Worm (Caenorhabditis elegans) whole organism, L4 larva: ENCODE data around the gene riok-3.

Source experiments
- F10B5.3 ChIP-seq: sonication (generic microtip); optimal IDR thresholded peaks from 2 replicates; lab custom pipeline; 2016; ENCODE audit warnings: mild to moderate bottlenecking, missing genetic modification characterization, missing compliant biosample characterization
- F37D6.2 ChIP-seq: sonication (generic microtip); optimal IDR thresholded peaks from 2 replicates; lab custom pipeline; 2016; ENCODE audit warnings: mild to moderate bottlenecking, missing genetic modification characterization, missing compliant biosample characterization
- F44E2.7 ChIP-seq: fragments of 200-800 bp; sonication (Bioruptor generic); IDR thresholded peaks from 2 replicates; pipeline ENCODE4 v2.1.2; 2022; ENCODE audit warnings: missing genetic modification characterization, missing compliant biosample characterization
- R02D3.7 ChIP-seq: fragments of 150-350 bp; sonication (generic microtip); optimal IDR thresholded peaks from 3 replicates; lab custom pipeline; 2014; ENCODE audit warnings: missing biosample characterization, missing genetic modification characterization
- T26A8.4 ChIP-seq: fragments of 200-800 bp; sonication (Bioruptor generic); IDR thresholded peaks from 2 replicates; pipeline ENCODE4 v1.3.6; 2022; ENCODE audit warnings: missing genetic modification characterization, missing compliant biosample characterization
- Y75B8A.6 ChIP-seq: fragments of 200-800 bp; sonication (Bioruptor generic); IDR thresholded peaks from 2 replicates; pipeline ENCODE4 v1.3.6; 2022; ENCODE audit warnings: missing genetic modification reagents, missing genetic modification characterization, missing compliant biosample characterization
- ZK337.2 ChIP-seq: fragments of 200-800 bp; sonication (Bioruptor generic); IDR thresholded peaks from 2 replicates; pipeline ENCODE4 v1.3.6; 2022; ENCODE audit warnings: missing genetic modification reagents, missing genetic modification characterization, missing compliant biosample characterization
- ama-1 ChIP-seq: fragments of 150-350 bp; optimal IDR thresholded peaks from 2 replicates; lab custom pipeline; 2014; ENCODE audit warnings: inconsistent platforms, mixed read lengths
- arid-1 ChIP-seq: fragments of 200-800 bp; sonication (Bioruptor generic); conservative IDR thresholded peaks from 2 replicates; pipeline ENCODE4 v1.3.6; 2022; ENCODE audit warnings: missing genetic modification reagents, missing genetic modification characterization, missing compliant biosample characterization
- ceh-20 ChIP-seq: fragments of 200-800 bp; sonication (Bioruptor generic); IDR thresholded peaks from 2 replicates; pipeline ENCODE4 v1.3.6; 2022; ENCODE audit warnings: missing genetic modification reagents, missing genetic modification characterization, missing compliant biosample characterization
- ceh-28 ChIP-seq: fragments of 150-350 bp; optimal IDR thresholded peaks from 2 replicates; lab custom pipeline; 2014; ENCODE audit warnings: missing biosample characterization, missing genetic modification reagents, missing genetic modification characterization
- ceh-44 ChIP-seq: fragments of 200-800 bp; sonication (Bioruptor generic); IDR thresholded peaks from 2 replicates; pipeline ENCODE4 v1.3.6; 2022; ENCODE audit warnings: missing genetic modification reagents, missing genetic modification characterization, missing compliant biosample characterization
- ceh-82 ChIP-seq: sonication (generic microtip); optimal IDR thresholded peaks from 2 replicates; lab custom pipeline; 2017; ENCODE audit warnings: missing biosample characterization, missing genetic modification characterization
- cey-2 ChIP-seq: sonication (generic microtip); optimal IDR thresholded peaks from 3 replicates; lab custom pipeline; 2017; ENCODE audit warnings: missing genetic modification characterization, mild to moderate bottlenecking, missing compliant biosample characterization, antibody characterized with exemption, borderline replicate concordance; ENCODE audit not compliant: insufficient read depth
- ctbp-1 ChIP-seq: fragments of 200-800 bp; sonication (Bioruptor generic); IDR thresholded peaks from 2 replicates; pipeline ENCODE4 v1.3.6; 2022; ENCODE audit warnings: missing genetic modification reagents, missing genetic modification characterization, missing compliant biosample characterization
- daf-12 ChIP-seq: fragments of 150-350 bp; optimal IDR thresholded peaks from 2 replicates; lab custom pipeline; 2014; ENCODE audit warnings: missing biosample characterization, missing genetic modification reagents, missing genetic modification characterization
- daf-16 ChIP-seq, 3 experiments: sonication (generic microtip); optimal IDR thresholded peaks; 2 replicates each; lab custom pipeline; 2016 to 2017; ENCODE audit warnings: missing genetic modification characterization in 3 of 3, missing genetic modification reagents in 3 of 3, mild to moderate bottlenecking in 2 of 3, missing compliant biosample characterization in 2 of 3, missing biosample characterization in 1 of 3, moderate library complexity in 1 of 3
- dmd-8 ChIP-seq: fragments of 200-800 bp; sonication (Bioruptor generic); IDR thresholded peaks from 2 replicates; pipeline ENCODE4 v1.3.6; 2022; ENCODE audit warnings: missing genetic modification characterization, missing compliant biosample characterization
- duxl-1 ChIP-seq: sonication (generic microtip); optimal IDR thresholded peaks from 2 replicates; lab custom pipeline; 2016; ENCODE audit warnings: mild to moderate bottlenecking, missing genetic modification characterization, moderate library complexity, missing compliant biosample characterization; ENCODE audit not compliant: poor library complexity
- dve-1 ChIP-seq: sonication (generic microtip); optimal IDR thresholded peaks from 2 replicates; lab custom pipeline; 2017; ENCODE audit warnings: antibody characterized with exemption, mild to moderate bottlenecking, missing genetic modification characterization, missing compliant biosample characterization; ENCODE audit not compliant: insufficient read depth
- egl-27 ChIP-seq: sonication (generic microtip); optimal IDR thresholded peaks from 3 replicates; lab custom pipeline; 2017; ENCODE audit warnings: missing biosample characterization, missing genetic modification reagents, missing genetic modification characterization
- gei-8 ChIP-seq: fragments of 200-800 bp; sonication (Bioruptor generic); optimal IDR thresholded peaks from 2 replicates; lab custom pipeline; 2018; ENCODE audit warnings: mild to moderate bottlenecking, missing genetic modification characterization, missing compliant biosample characterization
- hlh-11 ChIP-seq: fragments of 200-800 bp; sonication (Bioruptor generic); optimal IDR thresholded peaks from 2 replicates; lab custom pipeline; 2018; ENCODE audit warnings: mild to moderate bottlenecking, missing genetic modification characterization, missing compliant biosample characterization
- hlh-30 ChIP-seq: sonication (generic microtip); optimal IDR thresholded peaks from 2 replicates; lab custom pipeline; 2017; ENCODE audit warnings: antibody characterized with exemption, mild to moderate bottlenecking, missing genetic modification characterization, missing compliant biosample characterization; ENCODE audit not compliant: insufficient read depth
- hmg-1.1 ChIP-seq: fragments of 200-800 bp; sonication (Bioruptor generic); IDR thresholded peaks from 2 replicates; pipeline ENCODE4 v1.3.6; 2022; ENCODE audit warnings: missing genetic modification reagents, missing genetic modification characterization, missing compliant biosample characterization
- lim-7 ChIP-seq: fragments of 200-800 bp; sonication (Bioruptor generic); IDR thresholded peaks from 2 replicates; pipeline ENCODE4 v1.3.6; 2022; ENCODE audit warnings: missing genetic modification characterization, missing compliant biosample characterization
- lin-13 ChIP-seq: fragments of 150-350 bp; optimal IDR thresholded peaks from 2 replicates; lab custom pipeline; 2014; ENCODE audit warnings: missing biosample characterization, missing genetic modification reagents, missing genetic modification characterization
- lin-29 ChIP-seq: fragments of 200-800 bp; sonication (Bioruptor generic); IDR thresholded peaks from 2 replicates; pipeline ENCODE4 v1.3.6; 2022; ENCODE audit warnings: missing genetic modification reagents, missing genetic modification characterization, missing compliant biosample characterization
- lin-38 ChIP-seq: fragments of 200-800 bp; sonication (Bioruptor generic); IDR thresholded peaks from 2 replicates; pipeline ENCODE4 v1.3.6; 2022; ENCODE audit warnings: missing genetic modification reagents, missing genetic modification characterization, missing compliant biosample characterization
- madf-5 ChIP-seq, 2 experiments: fragments of 200-800 bp; sonication (Bioruptor generic); IDR thresholded peaks; 2 replicates each; pipeline ENCODE4 v1.3.6; 2022; ENCODE audit warnings: missing compliant biosample characterization in 2 of 2, missing genetic modification characterization in 2 of 2
- mdt-29 ChIP-seq: fragments of 200-800 bp; sonication (Bioruptor generic); IDR thresholded peaks from 2 replicates; pipeline ENCODE4 v1.3.6; 2022; ENCODE audit warnings: missing genetic modification reagents, missing genetic modification characterization, missing compliant biosample characterization
- mep-1 ChIP-seq: fragments of 150-350 bp; sonication (generic microtip); optimal IDR thresholded peaks from 3 replicates; lab custom pipeline; 2014; ENCODE audit warnings: missing biosample characterization, missing genetic modification characterization
- mxl-2 ChIP-seq: fragments of 200-800 bp; sonication (Bioruptor generic); conservative IDR thresholded peaks from 2 replicates; pipeline ENCODE4 v1.3.6; 2022; ENCODE audit warnings: missing genetic modification reagents, missing genetic modification characterization, missing compliant biosample characterization
- nhr-10 ChIP-seq: fragments of 150-350 bp; optimal IDR thresholded peaks from 2 replicates; lab custom pipeline; 2014; ENCODE audit warnings: missing biosample characterization, missing genetic modification characterization
- nhr-11 ChIP-seq: fragments of 150-350 bp; optimal IDR thresholded peaks from 2 replicates; lab custom pipeline; 2014; ENCODE audit warnings: missing biosample characterization, missing genetic modification characterization
- nhr-25 ChIP-seq: sonication (generic microtip); optimal IDR thresholded peaks from 2 replicates; lab custom pipeline; 2017; ENCODE audit warnings: missing genetic modification characterization, mild to moderate bottlenecking, missing compliant biosample characterization, antibody characterized with exemption, moderate library complexity, borderline replicate concordance; ENCODE audit not compliant: insufficient read depth
- nhr-41 ChIP-seq: fragments of 200-800 bp; sonication (Bioruptor generic); IDR thresholded peaks from 2 replicates; pipeline ENCODE4 v1.3.6; 2022; ENCODE audit warnings: missing genetic modification reagents, missing genetic modification characterization, missing compliant biosample characterization
- nhr-48 ChIP-seq: sonication (generic microtip); optimal IDR thresholded peaks from 2 replicates; lab custom pipeline; 2016; ENCODE audit warnings: mild to moderate bottlenecking, missing genetic modification characterization, missing compliant biosample characterization
- nhr-6 ChIP-seq: fragments of 150-350 bp; optimal IDR thresholded peaks from 2 replicates; lab custom pipeline; 2014; ENCODE audit warnings: missing biosample characterization, missing genetic modification characterization
- php-3 ChIP-seq: fragments of 200-800 bp; sonication (Bioruptor generic); IDR thresholded peaks from 2 replicates; pipeline ENCODE4 v1.3.6; 2022; ENCODE audit warnings: missing genetic modification reagents, missing genetic modification characterization, missing compliant biosample characterization
- pqm-1 ChIP-seq: sonication (generic microtip); optimal IDR thresholded peaks from 2 replicates; lab custom pipeline; 2017; ENCODE audit warnings: missing biosample characterization, missing genetic modification characterization
- rbr-2 ChIP-seq: sonication (generic microtip); optimal IDR thresholded peaks from 2 replicates; lab custom pipeline; 2016; ENCODE audit warnings: missing genotype, missing genetic modification characterization, missing compliant biosample characterization
- saeg-2 ChIP-seq: fragments of 200-800 bp; sonication (Bioruptor generic); IDR thresholded peaks from 2 replicates; pipeline ENCODE4 v1.3.6; 2022; ENCODE audit warnings: missing genetic modification reagents, missing genetic modification characterization, missing compliant biosample characterization
- skn-1 ChIP-seq: fragments of 150-350 bp; optimal IDR thresholded peaks from 2 replicates; lab custom pipeline; 2014; ENCODE audit warnings: missing biosample characterization, missing genetic modification characterization
- snpc-1.2 ChIP-seq: fragments of 200-800 bp; sonication (Bioruptor generic); IDR thresholded peaks from 2 replicates; pipeline ENCODE4 v1.3.6; 2022; ENCODE audit warnings: missing genetic modification reagents, missing genetic modification characterization, missing compliant biosample characterization
- spr-1 ChIP-seq: sonication (generic microtip); optimal IDR thresholded peaks from 2 replicates; lab custom pipeline; 2016; ENCODE audit warnings: mild to moderate bottlenecking, missing genetic modification characterization, missing compliant biosample characterization
- tra-1 ChIP-seq: fragments of 200-800 bp; sonication (Bioruptor generic); IDR thresholded peaks from 2 replicates; pipeline ENCODE4 v1.3.6; 2022; ENCODE audit warnings: missing genetic modification reagents, missing genetic modification characterization, missing compliant biosample characterization
- vab-7 ChIP-seq: fragments of 200-800 bp; sonication (Bioruptor generic); IDR thresholded peaks from 2 replicates; pipeline ENCODE4 v1.3.6; 2022; ENCODE audit warnings: missing genetic modification reagents, missing genetic modification characterization, missing compliant biosample characterization
- zfp-3 ChIP-seq: fragments of 200-800 bp; sonication (Bioruptor generic); conservative IDR thresholded peaks from 2 replicates; pipeline ENCODE4 v1.3.6; 2022; ENCODE audit warnings: missing genetic modification reagents, missing genetic modification characterization, missing compliant biosample characterization
- zip-11 ChIP-seq: fragments of 200-800 bp; sonication (Bioruptor generic); IDR thresholded peaks from 2 replicates; pipeline ENCODE4 v1.3.6; 2022; ENCODE audit warnings: missing genetic modification characterization, missing compliant biosample characterization

Gene riok-3

ce11 chrIII:9783133-9783590 is 21.6 kb downstream of the riok-3 start (continued):
- no peak for TF ChIP-seq ceh-28 (tag; lab: Kevin White, UChicago)
- TF ChIP-seq mep-1 (tag; lab: Kevin White, UChicago): peak; percentile 65
- no peak for TF ChIP-seq Y75B8A.6
- TF ChIP-seq lin-29 (GFP tag; lab: Robert Waterston, UW): no peak
- TF ChIP-seq R02D3.7: no peak
- peak; percentile 62 for TF ChIP-seq lin-38 (GFP tag; lab: Robert Waterston, UW)
- no peak for TF ChIP-seq saeg-2 (GFP tag; lab: Robert Waterston, UW)
- TF ChIP-seq egl-27 (tag; lab: Kevin White, UChicago): no peak
- no peak for TF ChIP-seq gei-8 (GFP tag; lab: Kevin White, UChicago)
- no peak for TF ChIP-seq mxl-2 (GFP tag; lab: Robert Waterston, UW)
- TF ChIP-seq F37D6.2 (tag; lab: Kevin White, UChicago): no peak
- peak; percentile 26 for TF ChIP-seq spr-1 (tag; lab: Kevin White, UChicago)
- TF ChIP-seq nhr-25 (tag; lab: Kevin White, UChicago): peak; percentile 11
- TF ChIP-seq hlh-11 (tag; lab: Kevin White, UChicago): no peak
- no peak for TF ChIP-seq madf-5 (GFP tag; IDR thresholded peaks at IDR 0.05; lab: Robert Waterston, UW)
- no peak for TF ChIP-seq snpc-1.2 (GFP tag; lab: Robert Waterston, UW)
- TF ChIP-seq T26A8.4 (GFP tag; lab: Robert Waterston, UW): peak; percentile 55
- TF ChIP-seq dve-1: peak; percentile 78
- no peak for TF ChIP-seq rbr-2 (tag; lab: Kevin White, UChicago)
- no peak for TF ChIP-seq vab-7 (GFP tag; lab: Robert Waterston, UW)
- TF ChIP-seq php-3: no peak
- no peak for TF ChIP-seq dmd-8 (GFP tag; lab: Robert Waterston, UW)
- TF ChIP-seq ceh-44 (GFP tag; lab: Robert Waterston, UW): no peak
- no peak for TF ChIP-seq cey-2 (tag; lab: Kevin White, UChicago)
- TF ChIP-seq F10B5.3 (tag; lab: Kevin White, UChicago): no peak
- TF ChIP-seq pqm-1 (tag; lab: Kevin White, UChicago): no peak
- peak in 1 of 2 experiments; percentile 62 for TF ChIP-seq daf-16 (GFP tag; optimal IDR thresholded peaks at IDR 0.05; lab: Kevin White, UChicago)
- TF ChIP-seq daf-16 (tag; optimal IDR thresholded peaks at IDR 0.05; lab: Kevin White, UChicago): peak; percentile 61
- TF ChIP-seq ceh-20 (GFP tag; lab: Robert Waterston, UW): no peak
- TF ChIP-seq nhr-41 (GFP tag; lab: Robert Waterston, UW): no peak
- peak; percentile 68 for TF ChIP-seq ama-1 (lab: Kevin White, UChicago)
- TF ChIP-seq lin-13: no peak
- no peak for TF ChIP-seq ceh-82
- TF ChIP-seq duxl-1: peak; percentile 46
- TF ChIP-seq daf-12: no peak
- TF ChIP-seq lim-7 (GFP tag; lab: Robert Waterston, UW): no peak
- TF ChIP-seq zip-11 (GFP tag; lab: Robert Waterston, UW): no peak
- TF ChIP-seq nhr-11: no peak
- TF ChIP-seq arid-1: no peak
- TF ChIP-seq hlh-30 (tag; lab: Kevin White, UChicago): no peak
- TF ChIP-seq ctbp-1 (GFP tag; lab: Robert Waterston, UW): 0 out of 2 replicates have a peak, but pooled peaks have one; percentile 38
- no peak for TF ChIP-seq ZK337.2
- TF ChIP-seq F44E2.7: no peak
- no peak for TF ChIP-seq nhr-6 (tag; lab: Kevin White, UChicago)
- TF ChIP-seq nhr-48 (tag; lab: Kevin White, UChicago): peak; percentile 26
- peak; percentile 36; the same call in 1 of the 2 replicates for TF ChIP-seq hmg-1.1 (GFP tag; lab: Robert Waterston, UW)
- TF ChIP-seq zfp-3 (GFP tag; lab: Robert Waterston, UW): peak; percentile 83
- TF ChIP-seq tra-1 (GFP tag; lab: Robert Waterston, UW): no peak
- no peak for TF ChIP-seq skn-1
- no peak for TF ChIP-seq nhr-10 (tag; lab: Kevin White, UChicago)
- TF ChIP-seq mdt-29 (GFP tag; lab: Robert Waterston, UW): no peak
